Worm (Caenorhabditis elegans): ENCODE measurements around the gene bath-33.
"Not testable (repeated sequence)": the region's sequence is repeated elsewhere in the genome, so short reads cannot be mapped to it uniquely, and the experiment has no call there.

ce11 chrII:1636392-1636791 is 30.4 kb upstream of the bath-33 start, which contains the start of gene srg-20:
- TF ChIP-seq mab-9 (GFP tag; IDR thresholded peaks at IDR 0.05); ama-1 (optimal IDR thresholded peaks at IDR 0.05); aha-1 (tag; optimal IDR thresholded peaks at IDR 0.05); nhr-77 (tag; optimal IDR thresholded peaks at IDR 0.05); elt-3 (tag; optimal IDR thresholded peaks at IDR 0.05); sox-4 (tag; optimal IDR thresholded peaks at IDR 0.05); ceh-63 (GFP tag; optimal IDR thresholded peaks at IDR 0.05); lir-3 (tag; optimal IDR thresholded peaks at IDR 0.05; ENCODE audit: poor library complexity); nhr-76 (tag; optimal IDR thresholded peaks at IDR 0.05); aly-2 (tag; optimal IDR thresholded peaks at IDR 0.05); jun-1 (tag; optimal IDR thresholded peaks at IDR 0.05); snpc-4 (tag; optimal IDR thresholded peaks at IDR 0.05); egl-27 (tag; optimal IDR thresholded peaks at IDR 0.05): not testable (repeated sequence)
